Worm (Caenorhabditis elegans) whole organism, L4 larva: ENCODE results near the gene C55B6.7.

Source experiments
- D1046.2 ChIP-seq: fragments of 200-800 bp; sonication (Bioruptor generic); IDR thresholded peaks from 2 replicates; pipeline ENCODE4 v1.3.6; 2022; ENCODE audit warnings: missing genetic modification characterization, missing compliant biosample characterization
- F26F4.8 ChIP-seq: fragments of 200-800 bp; sonication (Bioruptor generic); conservative IDR thresholded peaks from 2 replicates; pipeline ENCODE4 v1.3.6; 2022; ENCODE audit warnings: missing genetic modification characterization, missing compliant biosample characterization
- F44E2.7 ChIP-seq: fragments of 200-800 bp; sonication (Bioruptor generic); IDR thresholded peaks from 2 replicates; pipeline ENCODE4 v2.1.2; 2022; ENCODE audit warnings: missing genetic modification characterization, missing compliant biosample characterization
- F49E8.2 ChIP-seq: sonication (generic microtip); optimal IDR thresholded peaks from 2 replicates; lab custom pipeline; 2016; ENCODE audit warnings: missing compliant biosample characterization, mild to moderate bottlenecking, missing genetic modification characterization, borderline replicate concordance
- R02D3.7 ChIP-seq: fragments of 150-350 bp; sonication (generic microtip); optimal IDR thresholded peaks from 3 replicates; lab custom pipeline; 2014; ENCODE audit warnings: missing biosample characterization, missing genetic modification characterization
- T20F7.1 ChIP-seq: fragments of 200-800 bp; sonication (Bioruptor generic); optimal IDR thresholded peaks from 2 replicates; lab custom pipeline; 2018; ENCODE audit warnings: mild to moderate bottlenecking, missing genetic modification characterization, missing compliant biosample characterization
- T26A8.4 ChIP-seq: fragments of 200-800 bp; sonication (Bioruptor generic); IDR thresholded peaks from 2 replicates; pipeline ENCODE4 v1.3.6; 2022; ENCODE audit warnings: missing genetic modification characterization, missing compliant biosample characterization
- ZK337.2 ChIP-seq: fragments of 200-800 bp; sonication (Bioruptor generic); IDR thresholded peaks from 2 replicates; pipeline ENCODE4 v1.3.6; 2022; ENCODE audit warnings: missing genetic modification reagents, missing genetic modification characterization, missing compliant biosample characterization
- ama-1 ChIP-seq: fragments of 150-350 bp; optimal IDR thresholded peaks from 2 replicates; lab custom pipeline; 2014; ENCODE audit warnings: inconsistent platforms, mixed read lengths
- arid-1 ChIP-seq: fragments of 200-800 bp; sonication (Bioruptor generic); conservative IDR thresholded peaks from 2 replicates; pipeline ENCODE4 v1.3.6; 2022; ENCODE audit warnings: missing genetic modification reagents, missing genetic modification characterization, missing compliant biosample characterization
- attf-4 ChIP-seq: sonication (generic microtip); optimal IDR thresholded peaks from 3 replicates; lab custom pipeline; 2017; ENCODE audit warnings: missing biosample characterization, missing genetic modification characterization
- ceh-20 ChIP-seq: fragments of 200-800 bp; sonication (Bioruptor generic); IDR thresholded peaks from 2 replicates; pipeline ENCODE4 v1.3.6; 2022; ENCODE audit warnings: missing genetic modification reagents, missing genetic modification characterization, missing compliant biosample characterization
- ceh-28 ChIP-seq: fragments of 150-350 bp; optimal IDR thresholded peaks from 2 replicates; lab custom pipeline; 2014; ENCODE audit warnings: missing biosample characterization, missing genetic modification reagents, missing genetic modification characterization
- ceh-62 ChIP-seq: sonication (generic microtip); optimal IDR thresholded peaks from 2 replicates; lab custom pipeline; 2017; ENCODE audit warnings: missing biosample characterization, missing genetic modification characterization
- ceh-82 ChIP-seq: sonication (generic microtip); optimal IDR thresholded peaks from 2 replicates; lab custom pipeline; 2017; ENCODE audit warnings: missing biosample characterization, missing genetic modification characterization
- daf-12 ChIP-seq: fragments of 150-350 bp; optimal IDR thresholded peaks from 2 replicates; lab custom pipeline; 2014; ENCODE audit warnings: missing biosample characterization, missing genetic modification reagents, missing genetic modification characterization
- daf-16 ChIP-seq, 3 experiments: sonication (generic microtip); optimal IDR thresholded peaks; 2 replicates each; lab custom pipeline; 2016 to 2017; ENCODE audit warnings: missing genetic modification characterization in 3 of 3, missing genetic modification reagents in 3 of 3, mild to moderate bottlenecking in 2 of 3, missing compliant biosample characterization in 2 of 3, missing biosample characterization in 1 of 3, moderate library complexity in 1 of 3
- dmd-6 ChIP-seq: fragments of 200-800 bp; sonication (Bioruptor generic); IDR thresholded peaks from 2 replicates; pipeline ENCODE4 v1.3.6; 2022; ENCODE audit warnings: missing genetic modification reagents, missing genetic modification characterization, missing compliant biosample characterization
- dve-1 ChIP-seq: sonication (generic microtip); optimal IDR thresholded peaks from 2 replicates; lab custom pipeline; 2017; ENCODE audit warnings: antibody characterized with exemption, mild to moderate bottlenecking, missing genetic modification characterization, missing compliant biosample characterization; ENCODE audit not compliant: insufficient read depth
- egl-43 ChIP-seq: fragments of 200-800 bp; sonication (Bioruptor generic); IDR thresholded peaks from 2 replicates; pipeline ENCODE4 v1.3.6; 2022; ENCODE audit warnings: missing genetic modification reagents, missing genetic modification characterization, missing compliant biosample characterization
- fos-1 ChIP-seq: fragments of 150-350 bp; optimal IDR thresholded peaks from 2 replicates; lab custom pipeline; 2014; ENCODE audit warnings: missing biosample characterization, missing genetic modification characterization
- gei-8 ChIP-seq: fragments of 200-800 bp; sonication (Bioruptor generic); optimal IDR thresholded peaks from 2 replicates; lab custom pipeline; 2018; ENCODE audit warnings: mild to moderate bottlenecking, missing genetic modification characterization, missing compliant biosample characterization
- hif-1 ChIP-seq, 2 experiments: sonication (generic microtip); optimal IDR thresholded peaks; 2 replicates each; lab custom pipeline; 2016 to 2017; ENCODE audit warnings: missing compliant biosample characterization in 2 of 2, missing genetic modification characterization in 2 of 2, missing genetic modification reagents in 2 of 2, missing genotype in 2 of 2, mild to moderate bottlenecking in 1 of 2
- hlh-11 ChIP-seq: fragments of 200-800 bp; sonication (Bioruptor generic); optimal IDR thresholded peaks from 2 replicates; lab custom pipeline; 2018; ENCODE audit warnings: mild to moderate bottlenecking, missing genetic modification characterization, missing compliant biosample characterization
- lin-13 ChIP-seq: fragments of 150-350 bp; optimal IDR thresholded peaks from 2 replicates; lab custom pipeline; 2014; ENCODE audit warnings: missing biosample characterization, missing genetic modification reagents, missing genetic modification characterization
- lin-15B ChIP-seq: fragments of 150-350 bp; sonication (generic microtip); optimal IDR thresholded peaks from 3 replicates; lab custom pipeline; 2014; ENCODE audit warnings: missing biosample characterization, missing genetic modification characterization
- lin-38 ChIP-seq: fragments of 200-800 bp; sonication (Bioruptor generic); IDR thresholded peaks from 2 replicates; pipeline ENCODE4 v1.3.6; 2022; ENCODE audit warnings: missing genetic modification reagents, missing genetic modification characterization, missing compliant biosample characterization
- madf-5 ChIP-seq, 2 experiments: fragments of 200-800 bp; sonication (Bioruptor generic); IDR thresholded peaks; 2 replicates each; pipeline ENCODE4 v1.3.6; 2022; ENCODE audit warnings: missing compliant biosample characterization in 2 of 2, missing genetic modification characterization in 2 of 2
- mdl-1 ChIP-seq, 2 experiments: fragments of 150-350 bp in 1 of 2; sonication (generic microtip) in 1 of 2; optimal IDR thresholded peaks; 2 replicates each; lab custom pipeline; 2014 to 2017; ENCODE audit warnings: missing biosample characterization in 2 of 2, missing genetic modification characterization in 2 of 2
- mdt-29 ChIP-seq: fragments of 200-800 bp; sonication (Bioruptor generic); IDR thresholded peaks from 2 replicates; pipeline ENCODE4 v1.3.6; 2022; ENCODE audit warnings: missing genetic modification reagents, missing genetic modification characterization, missing compliant biosample characterization
- nhr-28 ChIP-seq: fragments of 150-350 bp; optimal IDR thresholded peaks from 2 replicates; lab custom pipeline; 2014; ENCODE audit warnings: missing biosample characterization, missing genetic modification characterization
- nhr-41 ChIP-seq: fragments of 200-800 bp; sonication (Bioruptor generic); IDR thresholded peaks from 2 replicates; pipeline ENCODE4 v1.3.6; 2022; ENCODE audit warnings: missing genetic modification reagents, missing genetic modification characterization, missing compliant biosample characterization
- nhr-48 ChIP-seq: sonication (generic microtip); optimal IDR thresholded peaks from 2 replicates; lab custom pipeline; 2016; ENCODE audit warnings: mild to moderate bottlenecking, missing genetic modification characterization, missing compliant biosample characterization
- nhr-6 ChIP-seq: fragments of 150-350 bp; optimal IDR thresholded peaks from 2 replicates; lab custom pipeline; 2014; ENCODE audit warnings: missing biosample characterization, missing genetic modification characterization
- nhr-77 ChIP-seq: fragments of 150-350 bp; optimal IDR thresholded peaks from 2 replicates; lab custom pipeline; 2014; ENCODE audit warnings: missing biosample characterization, missing genetic modification characterization
- pqm-1 ChIP-seq: sonication (generic microtip); optimal IDR thresholded peaks from 2 replicates; lab custom pipeline; 2017; ENCODE audit warnings: missing biosample characterization, missing genetic modification characterization
- saeg-2 ChIP-seq: fragments of 200-800 bp; sonication (Bioruptor generic); IDR thresholded peaks from 2 replicates; pipeline ENCODE4 v1.3.6; 2022; ENCODE audit warnings: missing genetic modification reagents, missing genetic modification characterization, missing compliant biosample characterization
- sdz-12 ChIP-seq: fragments of 200-800 bp; sonication (Bioruptor generic); optimal IDR thresholded peaks from 2 replicates; lab custom pipeline; 2018; ENCODE audit warnings: mild to moderate bottlenecking, missing genetic modification characterization, missing compliant biosample characterization
- skn-1 ChIP-seq: fragments of 150-350 bp; optimal IDR thresholded peaks from 2 replicates; lab custom pipeline; 2014; ENCODE audit warnings: missing biosample characterization, missing genetic modification characterization
- tra-1 ChIP-seq: fragments of 200-800 bp; sonication (Bioruptor generic); IDR thresholded peaks from 2 replicates; pipeline ENCODE4 v1.3.6; 2022; ENCODE audit warnings: missing genetic modification reagents, missing genetic modification characterization, missing compliant biosample characterization
- unc-62 ChIP-seq, 3 experiments: fragments of 150-350 bp in 1 of 3; sonication (generic microtip); optimal IDR thresholded peaks in 2 of 3; peaks in 1 of 3; 1 replicate in 1 of 3; 2 replicates in 2 of 3; lab custom pipeline; 2014 to 2017; ENCODE audit warnings: missing biosample characterization in 3 of 3, missing genetic modification characterization in 3 of 3, missing genetic modification reagents in 3 of 3, missing genotype in 1 of 3
- vab-7 ChIP-seq: fragments of 200-800 bp; sonication (Bioruptor generic); IDR thresholded peaks from 2 replicates; pipeline ENCODE4 v1.3.6; 2022; ENCODE audit warnings: missing genetic modification reagents, missing genetic modification characterization, missing compliant biosample characterization
- zag-1 ChIP-seq: fragments of 150-350 bp; optimal IDR thresholded peaks from 2 replicates; lab custom pipeline; 2014; ENCODE audit warnings: missing biosample characterization, missing genetic modification characterization
- zfp-3 ChIP-seq: fragments of 200-800 bp; sonication (Bioruptor generic); conservative IDR thresholded peaks from 2 replicates; pipeline ENCODE4 v1.3.6; 2022; ENCODE audit warnings: missing genetic modification reagents, missing genetic modification characterization, missing compliant biosample characterization
- zip-11 ChIP-seq: fragments of 200-800 bp; sonication (Bioruptor generic); IDR thresholded peaks from 2 replicates; pipeline ENCODE4 v1.3.6; 2022; ENCODE audit warnings: missing genetic modification characterization, missing compliant biosample characterization
- zip-2 ChIP-seq: fragments of 150-350 bp; optimal IDR thresholded peaks from 2 replicates; lab custom pipeline; 2014; ENCODE audit warnings: missing biosample characterization, missing genetic modification characterization
- ztf-11 ChIP-seq: fragments of 150-350 bp; optimal IDR thresholded peaks from 2 replicates; lab custom pipeline; 2014; ENCODE audit warnings: missing biosample characterization, missing genetic modification characterization

The C55B6.7 gene

DNA sequence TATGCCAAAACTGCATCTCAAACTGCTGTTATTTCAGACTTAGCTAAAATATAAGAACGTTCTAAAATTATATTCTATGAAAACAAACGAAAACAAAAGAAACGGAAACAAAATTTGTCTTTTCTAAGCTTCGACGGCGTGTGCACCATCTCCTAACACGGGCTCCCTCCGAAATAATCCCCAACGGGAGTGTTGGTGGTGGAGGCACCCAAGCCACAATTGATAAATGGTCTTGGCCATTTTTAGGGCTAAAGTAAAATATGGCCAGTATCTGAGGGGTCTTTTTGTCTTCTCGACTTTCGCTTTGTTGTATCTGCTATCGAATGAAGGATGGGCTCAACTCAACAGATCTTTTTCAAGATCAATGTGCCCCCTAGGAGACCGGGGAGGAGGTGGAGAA is 16.4 kb downstream of the C55B6.7 start:
- TF ChIP-seq F49E8.2 (tag; lab: Kevin White, UChicago) (no peak), unc-62 (GFP tag; optimal IDR thresholded peaks at IDR 0.05 in 1 of 2; lab: Kevin White, UChicago) (peak in 1 of 2 experiments; percentile 47), unc-62 (tag; optimal IDR thresholded peaks at IDR 0.05; lab: Kevin White, UChicago) (no peak), nhr-28 (tag; lab: Kevin White, UChicago) (no peak)

DNA sequence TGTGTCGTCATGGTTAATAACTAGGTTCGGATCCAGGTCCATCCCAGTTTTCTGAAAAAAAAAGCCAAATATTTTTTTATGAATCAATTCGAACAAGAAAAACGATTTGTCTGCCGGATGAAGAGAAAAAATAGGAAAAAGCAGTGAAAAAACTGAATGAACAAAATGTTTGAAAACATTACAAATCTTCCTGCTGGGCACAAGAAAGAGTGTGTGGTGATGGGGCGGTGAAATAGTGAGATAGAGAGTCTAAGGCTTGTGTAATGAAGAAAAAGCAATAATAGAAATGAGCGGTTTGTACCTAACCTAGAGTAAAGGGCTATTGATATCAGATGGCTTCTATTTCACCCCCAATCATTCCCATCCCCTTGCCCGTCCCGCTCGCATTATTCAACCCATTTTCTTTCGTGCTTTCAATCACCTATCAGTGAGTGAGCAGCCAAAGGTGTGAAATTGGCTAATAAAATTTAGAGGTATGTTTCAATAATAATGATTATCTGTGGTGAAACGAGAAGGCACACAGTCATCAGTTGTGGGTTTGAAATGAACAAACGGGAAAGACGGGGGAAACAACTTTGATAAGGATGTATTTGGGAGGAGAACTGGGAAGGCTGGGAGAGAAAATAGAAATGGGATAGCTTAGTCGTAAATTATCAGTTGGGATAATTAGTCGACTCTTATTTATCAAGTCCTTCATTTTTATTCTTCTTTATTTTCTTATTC is 21.0 kb downstream of the C55B6.7 start, which contains the start of gene bar-1:
Gene bar-1 (minus strand): TSS at position 51 of the 723 bp plus-strand sequence.
- TF ChIP-seq ceh-20 (GFP tag; lab: Robert Waterston, UW) (0 out of 2 replicates have a peak, but pooled peaks have one; percentile 20), arid-1 (GFP tag; lab: Robert Waterston, UW) (no peak), dve-1 (no peak), mdt-29 (GFP tag; lab: Robert Waterston, UW) (no peak), skn-1 (tag; lab: Kevin White, UChicago) (no peak), dmd-6 (GFP tag; lab: Robert Waterston, UW) (peak; percentile 39; the same call in 1 of the 2 replicates), unc-62 (GFP tag; optimal IDR thresholded peaks at IDR 0.05 in 1 of 2; lab: Kevin White, UChicago) (peak in 1 of 2 experiments; percentile 15), unc-62 (tag; optimal IDR thresholded peaks at IDR 0.05; lab: Kevin White, UChicago) (no peak), nhr-28 (tag; lab: Kevin White, UChicago) (peak; percentile 51), ztf-11 (tag; lab: Kevin White, UChicago) (no peak), mdl-1 (tag; optimal IDR thresholded peaks at IDR 0.05; lab: Kevin White, UChicago) (no peak), egl-43 (no peak), daf-12 (tag; lab: Kevin White, UChicago) (no peak), nhr-48 (tag; lab: Kevin White, UChicago) (no peak), ceh-82 (tag; lab: Kevin White, UChicago) (no peak), zag-1 (no peak), T20F7.1 (GFP tag; lab: Kevin White, UChicago) (no peak), ama-1 (no peak), gei-8 (GFP tag; lab: Kevin White, UChicago) (no peak), hlh-11 (tag; lab: Kevin White, UChicago) (peak; percentile 47), lin-15B (no peak), lin-38 (GFP tag; lab: Robert Waterston, UW) (no peak), zip-2 (tag; lab: Kevin White, UChicago) (no peak), R02D3.7 (tag; lab: Kevin White, UChicago) (no peak), fos-1 (tag; lab: Kevin White, UChicago) (no peak), daf-16 (GFP tag; optimal IDR thresholded peaks at IDR 0.05; lab: Kevin White, UChicago) (no peak), daf-16 (tag; optimal IDR thresholded peaks at IDR 0.05; lab: Kevin White, UChicago) (peak; percentile 60), nhr-41 (GFP tag; lab: Robert Waterston, UW) (no peak), ceh-62 (tag; lab: Kevin White, UChicago) (no peak), pqm-1 (peak; percentile 48), tra-1 (no peak), vab-7 (GFP tag; lab: Robert Waterston, UW) (no peak), attf-4 (tag; lab: Kevin White, UChicago) (no peak), F26F4.8 (GFP tag; lab: Robert Waterston, UW) (no peak), D1046.2 (GFP tag; lab: Robert Waterston, UW) (no peak), saeg-2 (GFP tag; lab: Robert Waterston, UW) (no peak), nhr-6 (no peak), lin-13 (GFP tag; lab: Kevin White, UChicago) (no peak), hif-1 (tag; optimal IDR thresholded peaks at IDR 0.05; lab: Kevin White, UChicago) (no peak), madf-5 (GFP tag; IDR thresholded peaks at IDR 0.05; lab: Robert Waterston, UW) (no peak), ceh-28 (no peak), sdz-12 (GFP tag; lab: Kevin White, UChicago) (no peak), F44E2.7 (GFP tag; lab: Robert Waterston, UW) (no peak), nhr-77 (peak; percentile 24), ZK337.2 (GFP tag; lab: Robert Waterston, UW) (no peak), T26A8.4 (GFP tag; lab: Robert Waterston, UW) (no peak), zip-11 (GFP tag; lab: Robert Waterston, UW) (no peak), zfp-3 (GFP tag; lab: Robert Waterston, UW) (no peak)
